Worm (Caenorhabditis elegans): ENCODE results near the gene sri-27.

- TF ChIP-seq R02D3.7 (tag; optimal IDR thresholded peaks at IDR 0.05), result no peak
- TF ChIP-seq mdl-1 (tag; optimal IDR thresholded peaks at IDR 0.05), result no peak
- no peak for TF ChIP-seq elt-3 (tag; optimal IDR thresholded peaks at IDR 0.05)
- TF ChIP-seq fos-1 (tag; optimal IDR thresholded peaks at IDR 0.05), result no peak
Observed at ce11 chrV:1756856-1757255, 31.4 kb downstream of the sri-27 start, which contains the start of gene clec-204.
